Worm (Caenorhabditis elegans) whole organism, L1 larva: ENCODE data around the gene mom-1.

Experiments used
- C04F5.9 ChIP-seq: sonication (generic microtip); optimal IDR thresholded peaks from 2 replicates; lab custom pipeline; 2016; ENCODE audit warnings: missing genetic modification characterization, missing compliant biosample characterization
- F16B12.6 ChIP-seq: fragments of 150-350 bp; optimal IDR thresholded peaks from 2 replicates; lab custom pipeline; 2014; ENCODE audit warnings: missing biosample characterization, missing genetic modification characterization
- ama-1 ChIP-seq: fragments of 150-350 bp; optimal IDR thresholded peaks from 2 replicates; lab custom pipeline; 2014
- blmp-1 ChIP-seq: fragments of 150-350 bp; optimal IDR thresholded peaks from 2 replicates; lab custom pipeline; 2014; ENCODE audit warnings: missing biosample characterization, missing genetic modification characterization
- ceh-88 ChIP-seq: fragments of 200-800 bp; sonication (Bioruptor generic); IDR thresholded peaks from 2 replicates; pipeline ENCODE4 v1.3.6; 2022; ENCODE audit warnings: missing genetic modification characterization, missing compliant biosample characterization
- ces-1 ChIP-seq: fragments of 150-350 bp; optimal IDR thresholded peaks from 2 replicates; lab custom pipeline; 2014; ENCODE audit warnings: missing biosample characterization, missing genetic modification reagents, missing genetic modification characterization
- egl-13 ChIP-seq: sonication (generic microtip); optimal IDR thresholded peaks from 2 replicates; lab custom pipeline; 2016; ENCODE audit warnings: missing genotype, missing genetic modification reagents, missing genetic modification characterization, missing compliant biosample characterization
- egl-27 ChIP-seq, 2 experiments: fragments of 150-350 bp in 1 of 2; sonication (generic microtip); optimal IDR thresholded peaks; 3 replicates each; lab custom pipeline; 2017 to 2018; ENCODE audit warnings: missing biosample characterization in 2 of 2, missing genetic modification characterization in 2 of 2, missing genetic modification reagents in 2 of 2
- elt-2 ChIP-seq: sonication (generic microtip); optimal IDR thresholded peaks from 2 replicates; lab custom pipeline; 2016; ENCODE audit warnings: missing genetic modification characterization, mild to moderate bottlenecking, inconsistent platforms, missing compliant biosample characterization, missing genetic modification reagents
- elt-3 ChIP-seq, 6 experiments: fragments of 150-350 bp in 1 of 6; sonication (generic microtip); optimal IDR thresholded peaks; 2 replicates each; lab custom pipeline; 2017 to 2018; ENCODE audit warnings: missing biosample characterization in 6 of 6, missing genetic modification characterization in 6 of 6, inconsistent platforms in 1 of 6
- ets-5 ChIP-seq: fragments of 200-800 bp; sonication (Bioruptor generic); IDR thresholded peaks from 2 replicates; pipeline ENCODE4 v1.3.6; 2022; ENCODE audit warnings: missing genetic modification characterization, missing compliant biosample characterization
- fkh-10 ChIP-seq: sonication (generic microtip); optimal IDR thresholded peaks from 2 replicates; lab custom pipeline; 2017; ENCODE audit warnings: missing biosample characterization, missing genetic modification reagents, missing genetic modification characterization
- fos-1 ChIP-seq: fragments of 150-350 bp; optimal IDR thresholded peaks from 2 replicates; lab custom pipeline; 2014; ENCODE audit warnings: missing biosample characterization, missing genetic modification characterization
- irx-1 ChIP-seq: sonication (generic microtip); optimal IDR thresholded peaks from 2 replicates; lab custom pipeline; 2016; ENCODE audit warnings: missing genetic modification characterization, missing compliant biosample characterization
- lin-14 ChIP-seq: fragments of 200-800 bp; sonication (Bioruptor generic); optimal IDR thresholded peaks from 2 replicates; lab custom pipeline; 2018; ENCODE audit warnings: mild to moderate bottlenecking, missing genetic modification characterization, moderate library complexity, missing compliant biosample characterization
- lin-15B ChIP-seq: fragments of 150-350 bp; sonication (generic microtip); optimal IDR thresholded peaks from 3 replicates; lab custom pipeline; 2014; ENCODE audit warnings: missing biosample characterization, missing genetic modification characterization
- lin-35 ChIP-seq, 2 experiments: fragments of 150-350 bp; optimal IDR thresholded peaks; 2 replicates each; lab custom pipeline; 2014; ENCODE audit warnings: missing biosample characterization in 2 of 2, missing genetic modification characterization in 2 of 2, missing genetic modification reagents in 2 of 2
- lsy-2 ChIP-seq, 2 experiments: fragments of 150-350 bp; optimal IDR thresholded peaks; 2 replicates each; lab custom pipeline; 2014; ENCODE audit warnings: missing biosample characterization in 2 of 2, missing genetic modification characterization in 2 of 2
- mdl-1 ChIP-seq, 2 experiments: fragments of 150-350 bp; optimal IDR thresholded peaks; 2 replicates each; lab custom pipeline; 2014 to 2017; ENCODE audit warnings: missing biosample characterization in 2 of 2, missing genetic modification characterization in 2 of 2, inconsistent platforms in 1 of 2
- mep-1 ChIP-seq: fragments of 150-350 bp; optimal IDR thresholded peaks from 2 replicates; lab custom pipeline; 2014; ENCODE audit warnings: missing biosample characterization, missing genetic modification characterization
- nhr-11 ChIP-seq: fragments of 150-350 bp; optimal IDR thresholded peaks from 2 replicates; lab custom pipeline; 2014; ENCODE audit warnings: missing biosample characterization, missing genetic modification characterization
- nhr-19 ChIP-seq: fragments of 200-800 bp; sonication (Bioruptor generic); conservative IDR thresholded peaks from 2 replicates; pipeline ENCODE4 v1.3.6; 2022; ENCODE audit warnings: missing genetic modification characterization, missing compliant biosample characterization
- nhr-20 ChIP-seq: sonication (generic microtip); optimal IDR thresholded peaks from 2 replicates; lab custom pipeline; 2016; ENCODE audit warnings: mild to moderate bottlenecking, missing genetic modification characterization, missing compliant biosample characterization
- nhr-237 ChIP-seq: fragments of 150-350 bp; optimal IDR thresholded peaks from 2 replicates; lab custom pipeline; 2014; ENCODE audit warnings: missing biosample characterization, missing genetic modification characterization
- nhr-28 ChIP-seq: fragments of 150-350 bp; optimal IDR thresholded peaks from 2 replicates; lab custom pipeline; 2014; ENCODE audit warnings: missing biosample characterization, missing genetic modification characterization
- nhr-47 ChIP-seq: sonication (generic microtip); optimal IDR thresholded peaks from 2 replicates; lab custom pipeline; 2016; ENCODE audit warnings: mild to moderate bottlenecking, missing genetic modification characterization, moderate library complexity, missing compliant biosample characterization
- nhr-71 ChIP-seq: sonication (generic microtip); optimal IDR thresholded peaks from 2 replicates; lab custom pipeline; 2016; ENCODE audit warnings: mild to moderate bottlenecking, missing genetic modification characterization, moderate library complexity, missing compliant biosample characterization
- nhr-77 ChIP-seq: fragments of 150-350 bp; optimal IDR thresholded peaks from 2 replicates; lab custom pipeline; 2014; ENCODE audit warnings: missing biosample characterization, missing genetic modification characterization
- nhr-85 ChIP-seq: sonication (generic microtip); peaks from one replicate; lab custom pipeline; 2016; ENCODE audit warnings: missing genetic modification characterization, inconsistent platforms, missing compliant biosample characterization
- nhr-90 ChIP-seq: sonication (generic microtip); optimal IDR thresholded peaks from 2 replicates; lab custom pipeline; 2016; ENCODE audit warnings: mild to moderate bottlenecking, missing genetic modification characterization, missing compliant biosample characterization; ENCODE audit not compliant: poor library complexity
- rnt-1 ChIP-seq: sonication (generic microtip); optimal IDR thresholded peaks from 2 replicates; lab custom pipeline; 2016; ENCODE audit warnings: mild to moderate bottlenecking, missing genetic modification characterization, moderate library complexity, missing compliant biosample characterization
- snu-23 ChIP-seq: sonication (generic microtip); optimal IDR thresholded peaks from 2 replicates; lab custom pipeline; 2016; ENCODE audit warnings: missing genetic modification characterization, missing compliant biosample characterization
- sptf-1 ChIP-seq: fragments of 150-350 bp; optimal IDR thresholded peaks from 2 replicates; lab custom pipeline; 2014; ENCODE audit warnings: missing biosample characterization, missing genetic modification characterization
- sup-37 ChIP-seq: fragments of 200-800 bp; sonication (Bioruptor generic); optimal IDR thresholded peaks from 2 replicates; lab custom pipeline; 2018; ENCODE audit warnings: mild to moderate bottlenecking, missing genetic modification characterization, missing compliant biosample characterization
- tbx-2 ChIP-seq: sonication (generic microtip); optimal IDR thresholded peaks from 2 replicates; lab custom pipeline; 2016; ENCODE audit warnings: missing genetic modification characterization, missing compliant biosample characterization
- unc-30 ChIP-seq: sonication (generic microtip); optimal IDR thresholded peaks from 2 replicates; lab custom pipeline; 2017; ENCODE audit warnings: missing biosample characterization, missing genetic modification characterization
- unc-86 ChIP-seq: sonication (generic microtip); optimal IDR thresholded peaks from 2 replicates; lab custom pipeline; 2016; ENCODE audit warnings: missing genetic modification characterization, missing compliant biosample characterization
- zag-1 ChIP-seq: fragments of 150-350 bp; optimal IDR thresholded peaks from 2 replicates; lab custom pipeline; 2014; ENCODE audit warnings: missing biosample characterization, missing genetic modification characterization
- zip-4 ChIP-seq: fragments of 200-800 bp; sonication (Bioruptor generic); optimal IDR thresholded peaks from 2 replicates; lab custom pipeline; 2018; ENCODE audit warnings: mild to moderate bottlenecking, missing genetic modification characterization, moderate library complexity, missing compliant biosample characterization
- ztf-4 ChIP-seq: fragments of 150-350 bp; optimal IDR thresholded peaks from 2 replicates; lab custom pipeline; 2014; ENCODE audit warnings: missing biosample characterization, missing genetic modification characterization

The mom-1 gene

ce11 chrX:6274270-6274669, 18.6 kb upstream of the mom-1 start (continued):
- no peak for TF ChIP-seq ets-5 (GFP tag; lab: Robert Waterston, UW)

- TF ChIP-seq lin-15B (tag; lab: Kevin White, UChicago) (no peak), blmp-1 (peak; percentile 64), ceh-88 (GFP tag; lab: Robert Waterston, UW) (no peak), fos-1 (no peak), nhr-20 (tag; lab: Kevin White, UChicago) (peak; percentile 56), lin-14 (GFP tag; lab: Kevin White, UChicago) (peak; percentile 72), elt-3 (tag; optimal IDR thresholded peaks at IDR 0.05; lab: Kevin White, UChicago) (peak in 3 of 6 experiments; percentile 23 to 66 (median 50)), mep-1 (peak; percentile 31), tbx-2 (tag; lab: Kevin White, UChicago) (peak; percentile 10), lin-35 (GFP tag; optimal IDR thresholded peaks at IDR 0.05; lab: Kevin White, UChicago) (peak in 1 of 2 experiments; percentile 17), nhr-90 (tag; lab: Kevin White, UChicago) (peak; percentile 64), nhr-19 (GFP tag; lab: Robert Waterston, UW) (0 out of 2 replicates have a peak, but pooled peaks have one; percentile 3), lsy-2 (tag; optimal IDR thresholded peaks at IDR 0.05; lab: Kevin White, UChicago) (peak in 1 of 2 experiments; percentile 24), snu-23 (GFP tag; lab: Kevin White, UChicago) (peak; percentile 52), ztf-4 (tag; lab: Kevin White, UChicago) (no peak), nhr-237 (no peak), nhr-47 (tag; lab: Kevin White, UChicago) (peak; percentile 12), irx-1 (tag; lab: Kevin White, UChicago) (peak; percentile 38), nhr-85 (peak; percentile 95), egl-13 (tag; lab: Kevin White, UChicago) (no peak), nhr-71 (tag; lab: Kevin White, UChicago) (peak; percentile 69)
These were observed 17.6 kb upstream of the mom-1 start for ce11 chrX:6275343-6275742.

ce11 chrX:6276701-6277100, 16.2 kb upstream of the mom-1 start:
- no peak for TF ChIP-seq unc-86 (tag; lab: Kevin White, UChicago)
- TF ChIP-seq egl-13 (tag; lab: Kevin White, UChicago) = no peak
- TF ChIP-seq lsy-2 (tag; optimal IDR thresholded peaks at IDR 0.05; lab: Kevin White, UChicago) = no peak
- TF ChIP-seq irx-1 (tag; lab: Kevin White, UChicago) = peak; percentile 26

DNA sequence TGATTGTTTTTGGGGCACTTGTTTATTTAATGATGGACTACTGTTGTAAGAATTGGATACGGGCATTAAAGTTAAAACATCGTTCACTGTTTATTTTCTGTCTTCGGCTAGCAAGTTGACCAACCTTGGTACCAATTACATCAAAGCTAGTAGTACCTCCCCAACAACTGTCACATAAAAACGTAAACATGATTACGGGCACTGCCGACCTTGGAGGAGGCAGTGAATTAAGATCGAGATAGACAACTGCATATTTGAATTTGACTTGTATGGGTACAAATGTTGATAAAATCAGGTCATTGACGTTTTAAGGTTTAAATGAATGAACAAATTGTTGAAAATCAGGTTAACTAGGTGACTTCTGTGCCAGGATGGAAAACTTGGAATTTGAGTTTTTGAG, 15.7 kb upstream of the mom-1 start:
- TF ChIP-seq elt-3 (tag; optimal IDR thresholded peaks at IDR 0.05; lab: Kevin White, UChicago) = peak in 2 of 6 experiments; percentile 10 to 58
- TF ChIP-seq snu-23 (GFP tag; lab: Kevin White, UChicago) = peak; percentile 46
- TF ChIP-seq sup-37 = no peak
- no peak for TF ChIP-seq ztf-4 (tag; lab: Kevin White, UChicago)
- TF ChIP-seq nhr-71 (tag; lab: Kevin White, UChicago) = peak; percentile 26
- TF ChIP-seq blmp-1 = peak; percentile 33
- no peak for TF ChIP-seq C04F5.9 (tag; lab: Kevin White, UChicago)
- no peak for TF ChIP-seq lsy-2 (tag; optimal IDR thresholded peaks at IDR 0.05; lab: Kevin White, UChicago)
- TF ChIP-seq nhr-20 (tag; lab: Kevin White, UChicago) = peak; percentile 40
- TF ChIP-seq nhr-85 = peak; percentile 93
- no peak for TF ChIP-seq fkh-10
- peak; percentile 70 for TF ChIP-seq lin-14 (GFP tag; lab: Kevin White, UChicago)
- TF ChIP-seq, all 84 proteins: peak for 7

ce11 chrX:6278296-6278695, 14.6 kb upstream of the mom-1 start:
- TF ChIP-seq blmp-1 = peak; percentile 23
- no peak for TF ChIP-seq F16B12.6 (tag; lab: Kevin White, UChicago)
- TF ChIP-seq, all 84 proteins: peak for 1

DNA sequence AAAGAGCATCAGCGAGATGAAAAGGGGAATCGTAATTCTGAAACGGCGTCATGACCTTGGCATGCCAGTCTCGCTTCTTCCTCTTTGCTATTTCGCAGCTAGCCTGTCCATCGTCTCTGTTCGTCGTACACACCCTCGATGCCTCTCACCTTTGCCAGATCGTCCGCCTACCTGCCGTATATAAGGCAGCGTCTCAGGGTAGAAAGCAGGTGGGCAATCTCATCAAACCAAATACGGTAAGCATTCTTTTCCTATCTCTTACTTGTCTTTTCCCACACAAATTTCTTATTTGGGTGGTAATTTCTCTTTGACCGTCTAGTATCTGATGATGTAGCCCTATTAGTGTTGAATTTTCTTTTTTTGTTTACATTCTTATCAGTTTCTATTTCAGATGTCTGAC, 13.3 kb upstream of the mom-1 start, which contains the start of gene col-166:
TSS of gene col-166 (plus strand) at position 392 of the 400 bp plus-strand sequence.
- no peak for TF ChIP-seq zip-4 (GFP tag; lab: Kevin White, UChicago)
- TF ChIP-seq nhr-47 (tag; lab: Kevin White, UChicago) = peak; percentile 52
- TF ChIP-seq mdl-1 (tag; optimal IDR thresholded peaks at IDR 0.05; lab: Kevin White, UChicago) = peak in 1 of 2 experiments; percentile 27
- no peak for TF ChIP-seq elt-2
- TF ChIP-seq egl-27 (tag; optimal IDR thresholded peaks at IDR 0.05; lab: Kevin White, UChicago) = no peak
- peak; percentile 30 for TF ChIP-seq blmp-1
- peak; percentile 64 for TF ChIP-seq snu-23 (GFP tag; lab: Kevin White, UChicago)
- no peak for TF ChIP-seq rnt-1 (tag; lab: Kevin White, UChicago)
- TF ChIP-seq nhr-28 (tag; lab: Kevin White, UChicago) = no peak
- no peak for TF ChIP-seq unc-30 (tag; lab: Kevin White, UChicago)
- peak in 1 of 2 experiments; percentile 31 for TF ChIP-seq lin-35 (GFP tag; optimal IDR thresholded peaks at IDR 0.05; lab: Kevin White, UChicago)
- peak; percentile 18; the same call in 1 of the 2 replicates for TF ChIP-seq nhr-19 (GFP tag; lab: Robert Waterston, UW)
- no peak for TF ChIP-seq nhr-77
- TF ChIP-seq zag-1 (tag; lab: Kevin White, UChicago) = no peak
- TF ChIP-seq nhr-20 (tag; lab: Kevin White, UChicago) = peak; percentile 61
- peak; percentile 43 for TF ChIP-seq tbx-2 (tag; lab: Kevin White, UChicago)
- TF ChIP-seq irx-1 (tag; lab: Kevin White, UChicago) = no peak
- TF ChIP-seq C04F5.9 (tag; lab: Kevin White, UChicago) = no peak
- no peak for TF ChIP-seq sptf-1 (tag; lab: Kevin White, UChicago)
- no peak for TF ChIP-seq nhr-11 (tag; lab: Kevin White, UChicago)
- TF ChIP-seq ama-1 (lab: Kevin White, UChicago) = peak; percentile 64
- no peak for TF ChIP-seq ces-1 (GFP tag; lab: Kevin White, UChicago)
